Worm (Caenorhabditis elegans) whole organism, young adult: ENCODE results near the gene ced-7.

Experiments used
- B0336.3 ChIP-seq: fragments of 200-800 bp; sonication (Bioruptor generic); IDR thresholded peaks from 2 replicates; pipeline ENCODE4 v1.3.6; 2022; ENCODE audit warnings: missing genetic modification characterization, missing compliant biosample characterization
- C06A6.2 ChIP-seq: fragments of 200-800 bp; sonication (Bioruptor generic); conservative IDR thresholded peaks from 2 replicates; pipeline ENCODE4 v1.3.6; 2022; ENCODE audit warnings: missing genetic modification characterization, missing compliant biosample characterization
- C17E4.6 ChIP-seq: fragments of 200-800 bp; sonication (Bioruptor generic); IDR thresholded peaks from 2 replicates; pipeline ENCODE4 v1.3.6; 2022; ENCODE audit warnings: missing genetic modification reagents, missing genetic modification characterization, missing compliant biosample characterization
- F22D6.2 ChIP-seq: sonication (generic microtip); optimal IDR thresholded peaks from 2 replicates; lab custom pipeline; 2016; ENCODE audit warnings: mild to moderate bottlenecking, missing genetic modification characterization, missing compliant biosample characterization
- F55B11.4 ChIP-seq: sonication (generic microtip); optimal IDR thresholded peaks from 2 replicates; lab custom pipeline; 2016; ENCODE audit warnings: missing compliant biosample characterization, missing genetic modification characterization, borderline replicate concordance; ENCODE audit not compliant: insufficient read depth
- K11D2.4 ChIP-seq: fragments of 200-800 bp; sonication (Bioruptor generic); IDR thresholded peaks from 2 replicates; pipeline ENCODE4 v1.3.6; 2022; ENCODE audit warnings: missing genetic modification reagents, missing genetic modification characterization, missing compliant biosample characterization
- Y53G8AR.9 ChIP-seq: fragments of 200-800 bp; sonication (Bioruptor generic); conservative IDR thresholded peaks from 2 replicates; pipeline ENCODE4 v1.3.6; 2022; ENCODE audit warnings: missing genetic modification reagents, missing genetic modification characterization, missing compliant biosample characterization
- Y67H2A.10 ChIP-seq: fragments of 200-800 bp; sonication (Bioruptor generic); conservative IDR thresholded peaks from 2 replicates; pipeline ENCODE4 v1.3.6; 2022; ENCODE audit warnings: missing genetic modification reagents, missing genetic modification characterization, missing compliant biosample characterization
- ZK185.1 ChIP-seq: sonication (generic microtip); optimal IDR thresholded peaks from 2 replicates; lab custom pipeline; 2016; ENCODE audit warnings: mild to moderate bottlenecking, missing genetic modification characterization, missing compliant biosample characterization; ENCODE audit not compliant: poor library complexity, severe bottlenecking
- ama-1 ChIP-seq, 3 experiments: fragments of 150-350 bp in 1 of 3; sonication (generic microtip) in 2 of 3; optimal IDR thresholded peaks; 2 replicates each; lab custom pipeline; 2014 to 2018; ENCODE audit warnings: missing biosample characterization in 2 of 3, missing genetic modification characterization in 2 of 3, missing genetic modification reagents in 2 of 3
- aptf-2 ChIP-seq: fragments of 200-800 bp; sonication (Bioruptor generic); conservative IDR thresholded peaks from 2 replicates; pipeline ENCODE4 v1.3.6; 2022; ENCODE audit warnings: missing genetic modification reagents, missing genetic modification characterization, missing compliant biosample characterization
- attf-5 ChIP-seq: fragments of 200-800 bp; sonication (Bioruptor generic); optimal IDR thresholded peaks from 2 replicates; lab custom pipeline; 2018; ENCODE audit warnings: mild to moderate bottlenecking, missing genetic modification characterization, missing compliant biosample characterization
- attf-6 ChIP-seq: fragments of 200-800 bp; sonication (Bioruptor generic); IDR thresholded peaks from 2 replicates; pipeline ENCODE4 v1.3.6; 2022; ENCODE audit warnings: missing genetic modification reagents, missing genetic modification characterization, missing compliant biosample characterization
- cebp-1 ChIP-seq, 2 experiments: fragments of 200-800 bp in 1 of 2; sonication (Bioruptor generic) in 1 of 2; sonication (generic microtip) in 1 of 2; IDR thresholded peaks in 1 of 2; optimal IDR thresholded peaks in 1 of 2; 2 replicates each; pipeline versions ENCODE4 v1.3.6 to Lab custom; 2017 to 2022; ENCODE audit warnings: missing compliant biosample characterization in 2 of 2, missing genetic modification characterization in 2 of 2, mild to moderate bottlenecking in 1 of 2, missing genetic modification reagents in 1 of 2, moderate library complexity in 1 of 2
- cebp-2 ChIP-seq: fragments of 200-800 bp; sonication (Bioruptor generic); IDR thresholded peaks from 2 replicates; pipeline ENCODE4 v1.3.6; 2022; ENCODE audit warnings: missing genetic modification characterization, missing compliant biosample characterization
- ceh-58 ChIP-seq: fragments of 200-800 bp; sonication (Bioruptor generic); IDR thresholded peaks from 2 replicates; pipeline ENCODE4 v1.3.6; 2022; ENCODE audit warnings: missing genetic modification characterization, missing compliant biosample characterization
- chd-7 ChIP-seq: sonication (generic microtip); optimal IDR thresholded peaks from 2 replicates; lab custom pipeline; 2016; ENCODE audit warnings: mild to moderate bottlenecking, missing genetic modification characterization, moderate library complexity, missing compliant biosample characterization
- dpff-1 ChIP-seq: sonication (generic microtip); optimal IDR thresholded peaks from 2 replicates; lab custom pipeline; 2017; ENCODE audit warnings: mild to moderate bottlenecking, missing genetic modification characterization, missing compliant biosample characterization
- efl-1 ChIP-seq: fragments of 150-350 bp; optimal IDR thresholded peaks from 2 replicates; lab custom pipeline; 2014; ENCODE audit warnings: missing biosample characterization, missing genetic modification reagents, missing genetic modification characterization
- ekl-4 ChIP-seq: fragments of 200-800 bp; sonication (Bioruptor generic); IDR thresholded peaks from 2 replicates; pipeline ENCODE4 v1.3.6; 2022; ENCODE audit warnings: missing genetic modification reagents, missing genetic modification characterization, missing compliant biosample characterization
- ets-4 ChIP-seq: fragments of 200-800 bp; sonication (Bioruptor generic); optimal IDR thresholded peaks from 2 replicates; lab custom pipeline; 2018; ENCODE audit warnings: mild to moderate bottlenecking, missing genetic modification characterization, missing compliant biosample characterization
- hsf-1 ChIP-seq: fragments of 200-800 bp; sonication (Bioruptor generic); IDR thresholded peaks from 2 replicates; pipeline ENCODE4 v1.3.6; 2022; ENCODE audit warnings: missing genetic modification reagents, missing genetic modification characterization, missing compliant biosample characterization
- lin-26 ChIP-seq: fragments of 200-800 bp; sonication (Bioruptor generic); IDR thresholded peaks from 2 replicates; pipeline ENCODE4 v1.3.6; 2022; ENCODE audit warnings: missing genetic modification reagents, missing genetic modification characterization, missing compliant biosample characterization
- lin-35 ChIP-seq, 3 experiments: fragments of 150-350 bp in 2 of 3; sonication (generic microtip) in 1 of 3; optimal IDR thresholded peaks; 2 replicates each; lab custom pipeline; 2014 to 2018; ENCODE audit warnings: missing biosample characterization in 3 of 3, missing genetic modification characterization in 3 of 3, missing genetic modification reagents in 3 of 3
- lin-40 ChIP-seq: sonication (generic microtip); optimal IDR thresholded peaks from 2 replicates; lab custom pipeline; 2016; ENCODE audit warnings: missing genetic modification characterization, mild to moderate bottlenecking, missing compliant biosample characterization, missing genotype, missing genetic modification reagents
- madf-3 ChIP-seq: fragments of 200-800 bp; sonication (Bioruptor generic); IDR thresholded peaks from 2 replicates; pipeline ENCODE4 v1.3.6; 2022; ENCODE audit warnings: missing genetic modification reagents, missing genetic modification characterization, missing compliant biosample characterization
- mcd-1 ChIP-seq: fragments of 200-800 bp; sonication (Bioruptor generic); IDR thresholded peaks from 2 replicates; pipeline ENCODE4 v1.3.6; 2022; ENCODE audit warnings: missing genetic modification reagents, missing genetic modification characterization, missing compliant biosample characterization
- nfya-1 ChIP-seq: sonication (generic microtip); optimal IDR thresholded peaks from 2 replicates; lab custom pipeline; 2017; ENCODE audit warnings: antibody characterized with exemption, missing compliant biosample characterization, missing genetic modification characterization, borderline replicate concordance; ENCODE audit not compliant: insufficient read depth
- nhr-179 ChIP-seq: sonication (generic microtip); optimal IDR thresholded peaks from 2 replicates; lab custom pipeline; 2016; ENCODE audit warnings: mild to moderate bottlenecking, missing genetic modification characterization, missing compliant biosample characterization
- nhr-80 ChIP-seq: sonication (generic microtip); optimal IDR thresholded peaks from 2 replicates; lab custom pipeline; 2016; ENCODE audit warnings: missing genetic modification characterization, missing compliant biosample characterization
- pbrm-1 ChIP-seq: fragments of 200-800 bp; sonication (Bioruptor generic); IDR thresholded peaks from 2 replicates; pipeline ENCODE4 v1.3.6; 2022; ENCODE audit warnings: missing genetic modification reagents, missing genetic modification characterization, missing compliant biosample characterization
- rcor-1 ChIP-seq: fragments of 200-800 bp; sonication (Bioruptor generic); IDR thresholded peaks from 2 replicates; pipeline ENCODE4 v1.3.6; 2022; ENCODE audit warnings: missing genetic modification reagents, missing genetic modification characterization, missing compliant biosample characterization
- repo-1 ChIP-seq: sonication (generic microtip); optimal IDR thresholded peaks from 2 replicates; lab custom pipeline; 2017; ENCODE audit warnings: mild to moderate bottlenecking, missing genetic modification characterization, missing compliant biosample characterization
- rpc-1 ChIP-seq, 2 experiments: fragments of 150-350 bp in 1 of 2; sonication (generic microtip) in 1 of 2; optimal IDR thresholded peaks; 2 replicates each; lab custom pipeline; 2014 to 2018; ENCODE audit warnings: missing biosample characterization in 1 of 2, missing genetic modification characterization in 1 of 2, missing genetic modification reagents in 1 of 2, missing genotype in 1 of 2
- snpc-1.1 ChIP-seq: sonication (generic microtip); optimal IDR thresholded peaks from 2 replicates; lab custom pipeline; 2017; ENCODE audit warnings: missing genetic modification characterization, mild to moderate bottlenecking, missing compliant biosample characterization, antibody characterized with exemption, moderate library complexity, missing genotype, missing genetic modification reagents; ENCODE audit not compliant: insufficient read depth
- somi-1 ChIP-seq: fragments of 200-800 bp; sonication (Bioruptor generic); optimal IDR thresholded peaks from 2 replicates; lab custom pipeline; 2018; ENCODE audit warnings: mild to moderate bottlenecking, missing genetic modification characterization, missing compliant biosample characterization
- sptf-2 ChIP-seq: fragments of 200-800 bp; sonication (Bioruptor generic); optimal IDR thresholded peaks from 2 replicates; lab custom pipeline; 2018; ENCODE audit warnings: mild to moderate bottlenecking, missing genetic modification characterization, missing compliant biosample characterization
- tlf-1 ChIP-seq: fragments of 200-800 bp; sonication (Bioruptor generic); optimal IDR thresholded peaks from 2 replicates; lab custom pipeline; 2018; ENCODE audit warnings: mild to moderate bottlenecking, missing genetic modification characterization, missing compliant biosample characterization
- zim-3 ChIP-seq: sonication (generic microtip); optimal IDR thresholded peaks from 2 replicates; lab custom pipeline; 2017; ENCODE audit warnings: mild to moderate bottlenecking, missing genetic modification characterization, moderate library complexity, missing compliant biosample characterization
- ztf-26 ChIP-seq: sonication (generic microtip); optimal IDR thresholded peaks from 2 replicates; lab custom pipeline; 2017; ENCODE audit warnings: missing genetic modification characterization, missing compliant biosample characterization

The ced-7 gene

ce11 chrIII:9580039-9580891, at the start of gene ced-7:
Gene ced-7, minus strand, starts transcription at chrIII:9580089.
- TF ChIP-seq F55B11.4 (tag; lab: Kevin White, UChicago) (no peak), pbrm-1 (GFP tag; lab: Robert Waterston, UW) (no peak), Y53G8AR.9 (GFP tag; lab: Robert Waterston, UW) (no peak), aptf-2 (GFP tag; lab: Robert Waterston, UW) (no peak), C17E4.6 (GFP tag; lab: Robert Waterston, UW) (no peak), cebp-1 (GFP tag; IDR thresholded peaks at IDR 0.05; lab: Robert Waterston, UW) (no peak), cebp-1 (tag; optimal IDR thresholded peaks at IDR 0.05; lab: Kevin White, UChicago) (peak; percentile 82), rcor-1 (GFP tag; lab: Robert Waterston, UW) (no peak), lin-40 (tag; lab: Kevin White, UChicago) (no peak), attf-5 (peak; percentile 18), snpc-1.1 (tag; lab: Kevin White, UChicago) (no peak), cebp-2 (GFP tag; lab: Robert Waterston, UW) (no peak), ZK185.1 (no peak), dpff-1 (tag; lab: Kevin White, UChicago) (no peak), somi-1 (GFP tag; lab: Kevin White, UChicago) (no peak), nhr-179 (tag; lab: Kevin White, UChicago) (no peak), C06A6.2 (GFP tag; lab: Robert Waterston, UW) (no peak)

- TF ChIP-seq Y67H2A.10 (GFP tag; lab: Robert Waterston, UW) (no peak), repo-1 (tag; lab: Kevin White, UChicago) (no peak), lin-35 (GFP tag; optimal IDR thresholded peaks at IDR 0.05; lab: Kevin White, UChicago) (no peak), rpc-1 (optimal IDR thresholded peaks at IDR 0.05; lab: Kevin White, UChicago) (no peak), rpc-1 (tag; optimal IDR thresholded peaks at IDR 0.05; lab: Kevin White, UChicago) (no peak), tlf-1 (no peak), dpff-1 (tag; lab: Kevin White, UChicago) (no peak), ets-4 (GFP tag; lab: Kevin White, UChicago) (no peak), ceh-58 (no peak), ztf-26 (tag; lab: Kevin White, UChicago) (no peak), cebp-2 (GFP tag; lab: Robert Waterston, UW) (no peak), nhr-80 (tag; lab: Kevin White, UChicago) (no peak)
These were observed 49.2 kb upstream of the ced-7 start, which contains the start of gene tbg-1 for ce11 chrIII:9629054-9629453. Gene tbg-1, minus strand, starts transcription at chrIII:9629154.

- TF ChIP-seq nfya-1 (tag; lab: Kevin White, UChicago) (no peak), B0336.3 (GFP tag; lab: Robert Waterston, UW) (peak; percentile 32; the same call in 1 of the 2 replicates), chd-7 (tag; lab: Kevin White, UChicago) (peak; percentile 37), K11D2.4 (GFP tag; lab: Robert Waterston, UW) (0 out of 2 replicates have a peak, but pooled peaks have one; percentile 15), lin-26 (GFP tag; lab: Robert Waterston, UW) (peak; percentile 6; the same call in 1 of the 2 replicates), ZK185.1 (peak; percentile 57), lin-35 (GFP tag; optimal IDR thresholded peaks at IDR 0.05; lab: Kevin White, UChicago) (peak in 1 of 3 experiments; percentile 5), F22D6.2 (tag; lab: Kevin White, UChicago) (no peak), pbrm-1 (GFP tag; lab: Robert Waterston, UW) (0 out of 2 replicates have a peak, but pooled peaks have one; percentile 21), madf-3 (no peak), sptf-2 (GFP tag; lab: Kevin White, UChicago) (no peak), attf-5 (peak; percentile 29), hsf-1 (peak; percentile 5; the same call in 1 of the 2 replicates), cebp-1 (GFP tag; IDR thresholded peaks at IDR 0.05; lab: Robert Waterston, UW) (no peak), cebp-1 (tag; optimal IDR thresholded peaks at IDR 0.05; lab: Kevin White, UChicago) (peak; percentile 46), ekl-4 (GFP tag; lab: Robert Waterston, UW) (0 out of 2 replicates have a peak, but pooled peaks have one; percentile 50), zim-3 (tag; lab: Kevin White, UChicago) (peak; percentile 50), efl-1 (GFP tag; lab: Kevin White, UChicago) (no peak), mcd-1 (GFP tag; lab: Robert Waterston, UW) (peak; percentile 36; the same call in 1 of the 2 replicates), attf-6 (GFP tag; lab: Robert Waterston, UW) (no peak), ama-1 (optimal IDR thresholded peaks at IDR 0.05; lab: Kevin White, UChicago) (no peak), ama-1 (GFP tag; optimal IDR thresholded peaks at IDR 0.05; lab: Kevin White, UChicago) (no peak)
These were observed 46.7 kb upstream of the ced-7 start for ce11 chrIII:9626602-9627001.
